Worm (Caenorhabditis elegans) whole organism, L4 larva: ENCODE results near the gene Y43F8B.17.

Source experiments
- ZK337.2 ChIP-seq: fragments of 200-800 bp; sonication (Bioruptor generic); IDR thresholded peaks from 2 replicates; pipeline ENCODE4 v1.3.6; 2022; ENCODE audit warnings: missing genetic modification reagents, missing genetic modification characterization, missing compliant biosample characterization
- aha-1 ChIP-seq: fragments of 150-350 bp; peaks from one replicate; lab custom pipeline; 2014; ENCODE audit warnings: missing biosample characterization, missing genetic modification characterization
- jun-1 ChIP-seq: fragments of 150-350 bp; optimal IDR thresholded peaks from 2 replicates; lab custom pipeline; 2014; ENCODE audit warnings: missing biosample characterization, missing genetic modification reagents, missing genetic modification characterization
- lin-38 ChIP-seq: fragments of 200-800 bp; sonication (Bioruptor generic); IDR thresholded peaks from 2 replicates; pipeline ENCODE4 v1.3.6; 2022; ENCODE audit warnings: missing genetic modification reagents, missing genetic modification characterization, missing compliant biosample characterization
- nhr-76 ChIP-seq: fragments of 150-350 bp; optimal IDR thresholded peaks from 2 replicates; lab custom pipeline; 2014; ENCODE audit warnings: missing biosample characterization, missing genetic modification characterization
- nhr-77 ChIP-seq: fragments of 150-350 bp; optimal IDR thresholded peaks from 2 replicates; lab custom pipeline; 2014; ENCODE audit warnings: missing biosample characterization, missing genetic modification characterization
- php-3 ChIP-seq: fragments of 200-800 bp; sonication (Bioruptor generic); IDR thresholded peaks from 2 replicates; pipeline ENCODE4 v1.3.6; 2022; ENCODE audit warnings: missing genetic modification reagents, missing genetic modification characterization, missing compliant biosample characterization
- rbr-2 ChIP-seq: sonication (generic microtip); optimal IDR thresholded peaks from 2 replicates; lab custom pipeline; 2016; ENCODE audit warnings: missing genotype, missing genetic modification characterization, missing compliant biosample characterization
- skn-1 ChIP-seq: fragments of 150-350 bp; optimal IDR thresholded peaks from 2 replicates; lab custom pipeline; 2014; ENCODE audit warnings: missing biosample characterization, missing genetic modification characterization
- unc-62 ChIP-seq, 3 experiments: fragments of 150-350 bp in 1 of 3; sonication (generic microtip); optimal IDR thresholded peaks in 2 of 3; peaks in 1 of 3; 1 replicate in 1 of 3; 2 replicates in 2 of 3; lab custom pipeline; 2014 to 2017; ENCODE audit warnings: missing biosample characterization in 3 of 3, missing genetic modification characterization in 3 of 3, missing genetic modification reagents in 3 of 3, missing genotype in 1 of 3
- zag-1 ChIP-seq: fragments of 150-350 bp; optimal IDR thresholded peaks from 2 replicates; lab custom pipeline; 2014; ENCODE audit warnings: missing biosample characterization, missing genetic modification characterization
- zfp-3 ChIP-seq: fragments of 200-800 bp; sonication (Bioruptor generic); conservative IDR thresholded peaks from 2 replicates; pipeline ENCODE4 v1.3.6; 2022; ENCODE audit warnings: missing genetic modification reagents, missing genetic modification characterization, missing compliant biosample characterization

DNA sequence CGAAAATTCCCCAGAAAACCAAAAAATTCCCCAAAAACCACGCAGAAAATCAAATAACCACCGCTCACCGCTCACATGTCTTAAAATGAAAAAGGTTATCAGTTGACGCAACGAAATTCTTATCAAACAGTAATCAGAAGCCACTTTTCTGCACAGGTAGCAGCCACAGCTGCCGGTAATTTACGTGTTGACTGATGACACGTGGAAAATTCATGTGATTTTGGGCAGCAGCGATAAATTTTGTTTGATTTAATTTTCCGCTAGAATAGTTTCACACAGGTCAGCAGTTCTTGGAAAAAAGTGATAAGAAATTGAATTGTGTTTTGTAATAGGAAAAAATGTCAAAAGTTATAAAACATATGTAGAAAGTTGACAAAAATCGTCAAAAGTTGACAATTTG lies 43.0 kb downstream of the Y43F8B.17 start:
- TF ChIP-seq unc-62 (GFP tag; optimal IDR thresholded peaks at IDR 0.05 in 1 of 2; lab: Kevin White, UChicago) = peak in 1 of 2 experiments; percentile 79
- TF ChIP-seq unc-62 (tag; optimal IDR thresholded peaks at IDR 0.05; lab: Kevin White, UChicago) = no peak
- TF ChIP-seq nhr-76 (tag; lab: Kevin White, UChicago) = no peak
- 0 out of 2 replicates have a peak, but pooled peaks have one; percentile 12 for TF ChIP-seq lin-38 (GFP tag; lab: Robert Waterston, UW)
- no peak for TF ChIP-seq rbr-2
- TF ChIP-seq php-3 (GFP tag; lab: Robert Waterston, UW) = peak; percentile 100
- no peak for TF ChIP-seq jun-1 (tag; lab: Kevin White, UChicago)
- no peak for TF ChIP-seq skn-1 (tag; lab: Kevin White, UChicago)
- TF ChIP-seq aha-1 (tag; lab: Kevin White, UChicago) = no peak
- TF ChIP-seq nhr-77 (tag; lab: Kevin White, UChicago) = peak; percentile 91
- TF ChIP-seq zag-1 = no peak
- TF ChIP-seq zfp-3 (GFP tag; lab: Robert Waterston, UW) = 0 out of 2 replicates have a peak, but pooled peaks have one; percentile 14
- TF ChIP-seq ZK337.2 (GFP tag; lab: Robert Waterston, UW) = no peak
